Worm (Caenorhabditis elegans) whole organism, dauer: ENCODE measurements around the gene lem-4.

Experiments used
- unc-62 ChIP-seq: sonication (generic microtip); optimal IDR thresholded peaks from 2 replicates; lab custom pipeline; 2017; ENCODE audit warnings: missing biosample characterization, missing genetic modification reagents, missing genetic modification characterization

The lem-4 gene

DNA sequence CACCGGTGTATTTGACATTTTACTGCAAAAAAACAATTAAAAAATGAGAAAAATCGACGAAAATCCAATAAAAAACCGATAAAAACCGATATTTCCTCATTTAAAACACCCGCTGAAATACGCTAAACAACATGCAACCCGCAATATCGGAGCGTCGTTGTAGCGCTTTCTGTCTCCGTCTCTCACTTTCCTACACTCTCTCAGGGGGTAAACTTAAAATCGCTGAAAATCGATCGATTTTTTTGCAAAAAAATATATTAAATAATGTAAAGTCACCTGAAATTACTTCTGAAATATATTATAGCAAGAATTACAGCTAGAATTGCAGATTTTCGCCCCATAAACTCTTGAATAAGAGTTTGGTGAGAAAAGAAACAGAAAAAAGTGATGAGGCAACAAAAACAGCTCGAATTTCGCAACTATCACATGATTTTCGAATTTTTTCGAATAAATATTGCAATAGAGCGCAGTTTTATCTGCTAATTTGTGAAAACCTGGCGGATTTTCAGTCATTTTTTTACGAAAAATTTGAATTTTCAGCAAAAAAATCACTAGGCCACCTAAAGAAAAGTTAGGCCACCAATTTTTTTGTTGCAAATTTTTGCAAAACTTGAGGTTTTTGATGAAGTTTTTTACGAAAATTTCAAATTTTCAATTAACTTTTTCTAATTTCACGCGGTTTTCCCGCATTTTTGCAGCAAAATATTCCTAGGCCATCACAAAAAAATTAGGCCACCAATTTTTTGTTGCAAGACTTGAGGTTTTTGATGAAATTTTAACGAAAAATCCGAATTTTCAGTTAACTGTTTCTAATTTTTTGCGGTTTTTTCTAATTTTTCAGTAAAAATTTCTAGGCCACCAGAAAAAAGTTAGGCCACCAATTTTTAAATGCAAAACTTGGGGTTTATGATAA lies at the start of gene lem-4, which contains the start of gene Y55F3BR.11:
Gene lem-4 (minus strand): TSS at position 424 of the 913 bp plus-strand sequence.
Gene Y55F3BR.11 (plus strand): TSS at position 863 of the 913 bp plus-strand sequence.
- no peak for TF ChIP-seq unc-62 (GFP tag; lab: Kevin White, UChicago)

DNA sequence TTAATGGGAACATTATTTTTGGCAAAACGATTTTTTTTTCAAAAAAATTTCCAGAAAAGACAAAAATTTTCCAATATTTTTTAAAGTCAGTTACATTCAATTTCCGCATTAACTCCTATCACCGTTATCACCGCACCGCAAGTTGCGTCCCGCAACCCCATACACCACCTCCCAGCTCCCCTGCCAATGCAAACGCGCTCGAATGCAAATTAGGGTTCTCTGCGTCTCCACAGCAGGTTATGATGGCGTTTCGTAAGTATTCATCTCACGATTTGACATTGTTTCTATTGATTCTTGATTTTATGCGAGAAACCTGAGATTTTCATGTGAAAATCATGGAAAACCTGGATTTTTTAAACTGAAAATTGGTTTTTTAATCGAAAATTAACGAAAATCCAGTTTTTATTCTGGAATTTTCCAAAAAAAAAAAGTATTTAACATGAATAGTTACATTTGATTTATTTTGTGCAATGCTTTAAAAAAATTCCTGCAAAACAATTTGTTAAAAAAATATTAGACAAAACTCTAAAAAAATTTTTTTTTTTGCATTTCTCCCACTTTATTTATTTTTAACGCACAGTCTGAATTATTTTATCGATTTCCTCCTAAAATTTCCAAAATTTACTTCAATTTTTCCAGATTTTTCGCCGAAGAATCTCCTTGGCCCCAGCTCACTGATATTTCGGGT lies 30.3 kb upstream of the lem-4 start, which contains the start of gene mak-2:
Gene mak-2 (plus strand): TSS at position 638 of the 688 bp plus-strand sequence.
- no peak for TF ChIP-seq unc-62 (GFP tag; lab: Kevin White, UChicago)

- no peak for TF ChIP-seq unc-62 (GFP tag; lab: Kevin White, UChicago)
Observed at ce11 chrIV:878634-879033, 24.1 kb upstream of the lem-4 start.

ce11 chrIV:874677-875076 lies 20.1 kb upstream of the lem-4 start, which contains the start of gene Y55F3BR.1:
TSS of gene Y55F3BR.1 (plus strand) at chrIV:874791.
- no peak for TF ChIP-seq unc-62 (GFP tag; lab: Kevin White, UChicago)

- TF ChIP-seq unc-62 (GFP tag; lab: Kevin White, UChicago): no peak
Observed at ce11 chrIV:873174-873788, 18.7 kb upstream of the lem-4 start.

ce11 chrIV:868723-869122 lies 14.1 kb upstream of the lem-4 start:
- no peak for TF ChIP-seq unc-62 (GFP tag; lab: Kevin White, UChicago)

ce11 chrIV:866828-867270 lies 12.3 kb upstream of the lem-4 start:
- no peak for TF ChIP-seq unc-62 (GFP tag; lab: Kevin White, UChicago)

- no peak for TF ChIP-seq unc-62 (GFP tag; lab: Kevin White, UChicago)
Observed at ce11 chrIV:860810-861209, 6.2 kb upstream of the lem-4 start.

DNA sequence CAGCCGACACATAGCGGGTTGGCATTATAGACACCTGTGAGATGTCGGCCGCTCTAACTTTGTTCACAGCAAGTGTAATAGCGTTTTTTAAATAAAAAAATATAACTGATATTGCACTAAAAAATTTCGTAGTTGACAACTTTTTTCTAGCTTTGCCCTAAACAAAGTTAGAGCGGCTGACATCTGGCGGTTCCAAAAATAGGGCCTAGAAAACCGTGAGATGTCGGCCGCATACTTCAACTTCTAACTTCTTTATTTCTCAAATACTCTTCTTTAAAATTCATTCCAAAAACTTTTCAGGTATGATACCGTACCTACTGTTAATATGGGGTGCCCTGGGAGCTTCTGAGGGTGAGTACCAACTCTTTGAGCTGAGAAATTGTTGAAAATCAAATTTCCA lies 4.0 kb upstream of the lem-4 start, which contains the start of gene Y55F3BR.2:
Gene Y55F3BR.2 (plus strand): TSS at position 301 of the 400 bp plus-strand sequence.
- TF ChIP-seq unc-62 (GFP tag; lab: Kevin White, UChicago): no peak

- TF ChIP-seq unc-62 (GFP tag; lab: Kevin White, UChicago): no peak
Observed at ce11 chrIV:856038-856437, 1.5 kb upstream of the lem-4 start.

DNA sequence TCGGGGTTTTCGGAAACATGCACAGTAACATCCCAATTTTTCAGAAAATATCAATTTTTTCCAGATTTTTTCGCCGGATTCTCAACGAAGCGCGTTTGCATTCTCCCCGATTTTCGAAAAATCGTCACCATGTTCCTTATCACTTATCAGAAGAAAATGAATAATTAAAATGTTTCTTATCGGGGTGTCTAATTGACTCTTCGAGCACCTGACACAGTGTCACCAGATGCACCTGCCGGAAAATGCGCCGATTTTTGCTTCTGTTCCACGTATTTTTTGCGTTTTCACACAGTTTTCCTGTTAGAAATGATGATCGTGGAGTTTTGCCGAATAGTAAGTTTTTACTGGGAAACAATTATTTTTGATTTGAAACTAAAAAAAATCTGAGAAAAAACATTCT lies 903 bp upstream of the lem-4 start:
- no peak for TF ChIP-seq unc-62 (GFP tag; lab: Kevin White, UChicago)

DNA sequence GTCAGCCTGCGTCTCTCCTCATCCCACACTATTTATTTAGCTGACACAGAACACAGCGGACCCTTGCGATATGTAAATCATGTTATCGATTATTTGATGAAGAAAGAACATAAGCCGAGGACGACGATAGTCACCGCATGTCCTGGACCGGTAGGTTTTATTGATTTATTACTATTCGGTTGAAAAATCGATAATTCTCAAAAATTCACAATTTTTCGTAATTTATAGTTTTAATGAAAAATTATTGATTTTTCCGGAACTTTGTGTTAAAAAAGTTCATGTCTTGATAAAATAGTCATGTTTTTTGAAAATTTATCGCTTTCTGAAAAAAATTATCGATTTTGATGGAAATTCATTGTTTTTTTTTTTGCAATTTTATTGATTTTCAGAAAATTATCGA lies 6.4 kb downstream of the lem-4 start:
- no peak for TF ChIP-seq unc-62 (GFP tag; lab: Kevin White, UChicago)

ce11 chrIV:845198-845597 lies 9.4 kb downstream of the lem-4 start, which contains the start of gene lgc-33:
TSS of gene lgc-33 (plus strand) at chrIV:845498.
- TF ChIP-seq unc-62 (GFP tag; lab: Kevin White, UChicago): no peak

DNA sequence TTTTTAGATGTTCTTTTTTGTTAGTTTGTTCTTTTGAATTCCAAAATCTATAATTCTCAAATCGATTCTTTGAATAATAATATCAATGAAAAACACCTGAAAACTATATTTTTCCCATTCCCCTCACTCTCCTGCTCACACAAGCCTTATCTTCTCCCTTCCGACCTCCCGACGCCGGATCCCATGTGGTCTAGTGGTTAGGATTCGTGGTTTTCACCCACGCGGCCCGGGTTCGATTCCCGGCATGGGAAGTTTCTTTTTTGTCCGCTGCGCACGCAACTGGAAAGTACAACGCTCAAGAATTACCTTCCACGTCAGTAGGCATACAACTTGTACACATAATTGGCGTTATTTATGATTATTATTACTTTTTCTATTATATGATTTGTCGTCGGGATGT lies 11.9 kb downstream of the lem-4 start:
- no peak for TF ChIP-seq unc-62 (GFP tag; lab: Kevin White, UChicago)

DNA sequence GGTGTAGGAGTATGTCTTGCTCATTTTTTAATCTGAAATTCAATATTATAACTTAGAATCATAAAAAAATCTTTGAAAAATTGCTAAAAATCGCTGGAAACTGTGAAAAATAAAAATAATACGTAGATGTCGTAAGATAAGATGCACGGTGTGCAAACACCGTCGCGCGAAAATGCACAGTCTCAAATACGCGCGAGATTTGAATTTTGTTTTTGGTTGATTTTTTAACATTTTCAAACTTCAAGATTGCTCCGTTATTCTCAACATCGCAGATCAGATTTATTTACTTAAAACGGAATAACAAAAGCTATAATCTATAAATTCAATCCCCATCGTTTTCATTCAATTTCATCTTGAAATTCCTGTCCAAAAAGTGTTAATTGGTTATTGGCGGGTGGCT lies 12.5 kb downstream of the lem-4 start, which contains the start of gene Y55F3BR.6:
Gene Y55F3BR.6 (minus strand): TSS at position 32 of the 400 bp plus-strand sequence.
- no peak for TF ChIP-seq unc-62 (GFP tag; lab: Kevin White, UChicago)
